Fruit fly (Drosophila melanogaster) whole organism, embryonic: Measurements from ENCODE around the gene Rpn9.
A peak's percentile ranks its signal among the peaks of the same experiment; 100 is the strongest.

ENCODE experiments used
- Asciz ChIP-seq: fragments of 200-800 bp; sonication (Bioruptor generic); optimal IDR thresholded peaks from 2 replicates; lab custom pipeline; 2017; ENCODE audit warnings: missing biosample characterization, mild to moderate bottlenecking, missing genetic modification characterization, missing genetic modification reagents
- B-H2 ChIP-seq: fragments of 200-800 bp; sonication (Bioruptor generic); optimal IDR thresholded peaks from 2 replicates; lab custom pipeline; 2018; ENCODE audit warnings: missing biosample characterization, mild to moderate bottlenecking, missing genetic modification characterization
- Bteb2 ChIP-seq: fragments of 200-800 bp; sonication (Bioruptor generic); optimal IDR thresholded peaks from 2 replicates; lab custom pipeline; 2016; ENCODE audit warnings: missing biosample characterization, missing genetic modification characterization
- CG10366 ChIP-seq: fragments of 200-800 bp; sonication (Bioruptor generic); IDR thresholded peaks from 2 replicates; pipeline ENCODE4 v1.3.6; 2022; ENCODE audit warnings: missing biosample characterization, missing genetic modification characterization
- CG10979 ChIP-seq: fragments of 200-800 bp; sonication (Bioruptor generic); optimal IDR thresholded peaks from 2 replicates; lab custom pipeline; 2018; ENCODE audit warnings: missing biosample characterization, mild to moderate bottlenecking, missing genetic modification characterization, moderate library complexity
- CG12155 ChIP-seq: fragments of 200-800 bp; sonication (Bioruptor generic); optimal IDR thresholded peaks from 3 replicates; lab custom pipeline; 2016; ENCODE audit warnings: missing biosample characterization, missing genetic modification characterization
- CG12236 ChIP-seq: fragments of 200-800 bp; sonication (Bioruptor generic); optimal IDR thresholded peaks from 2 replicates; lab custom pipeline; 2016; ENCODE audit warnings: missing biosample characterization, missing genetic modification characterization
- CG12299 ChIP-seq: fragments of 200-800 bp; sonication (Bioruptor generic); optimal IDR thresholded peaks from 2 replicates; lab custom pipeline; 2018; ENCODE audit warnings: missing biosample characterization, mild to moderate bottlenecking, missing genetic modification characterization
- CG12391 ChIP-seq: fragments of 200-800 bp; sonication (Bioruptor generic); optimal IDR thresholded peaks from 3 replicates; lab custom pipeline; 2018; ENCODE audit warnings: missing biosample characterization, mild to moderate bottlenecking, missing genetic modification characterization, moderate library complexity
- CG12744 ChIP-seq: fragments of 200-800 bp; sonication (Bioruptor generic); optimal IDR thresholded peaks from 2 replicates; lab custom pipeline; 2016; ENCODE audit warnings: missing biosample characterization, missing genetic modification characterization
- CG17359 ChIP-seq: fragments of 200-800 bp; sonication (Bioruptor generic); optimal IDR thresholded peaks from 3 replicates; lab custom pipeline; 2018; ENCODE audit warnings: missing biosample characterization, mild to moderate bottlenecking, missing genetic modification characterization, moderate library complexity
- CG17568 ChIP-seq: fragments of 200-800 bp; sonication (Bioruptor generic); optimal IDR thresholded peaks from 2 replicates; lab custom pipeline; 2018; ENCODE audit warnings: missing biosample characterization, mild to moderate bottlenecking, missing genetic modification characterization, moderate library complexity
- CG2889 ChIP-seq: fragments of 200-800 bp; sonication (Bioruptor generic); IDR thresholded peaks from 3 replicates; pipeline ENCODE4 v1.3.6; 2022; ENCODE audit warnings: missing biosample characterization, missing genetic modification characterization
- CG42726 ChIP-seq: fragments of 200-800 bp; sonication (Bioruptor generic); IDR thresholded peaks from 2 replicates; pipeline ENCODE4 v1.3.6; 2022; ENCODE audit warnings: missing biosample characterization, missing genetic modification characterization; ENCODE audit not compliant: partially characterized antibody
- CG4282 ChIP-seq: fragments of 200-800 bp; sonication (Bioruptor generic); optimal IDR thresholded peaks from 2 replicates; lab custom pipeline; 2016; ENCODE audit warnings: missing biosample characterization, missing genetic modification characterization
- CG7357 ChIP-seq: fragments of 200-800 bp; sonication (Bioruptor generic); IDR thresholded peaks from 3 replicates; pipeline ENCODE4 v1.3.6; 2022; ENCODE audit warnings: missing biosample characterization, missing genetic modification characterization
- CG7786 ChIP-seq: fragments of 200-800 bp; sonication (Bioruptor generic); optimal IDR thresholded peaks from 2 replicates; lab custom pipeline; 2016; ENCODE audit warnings: missing biosample characterization, missing genetic modification characterization
- CG7987 ChIP-seq: fragments of 200-800 bp; sonication (Bioruptor generic); optimal IDR thresholded peaks from 2 replicates; lab custom pipeline; 2018; ENCODE audit warnings: missing biosample characterization, mild to moderate bottlenecking, missing genetic modification characterization, moderate library complexity
- CG8290 ChIP-seq, 3 experiments: fragments of 200-800 bp; sonication (Bioruptor generic); optimal IDR thresholded peaks; 2 replicates each; lab custom pipeline; 2016 to 2019; ENCODE audit warnings: missing biosample characterization in 3 of 3, missing genetic modification characterization in 3 of 3, mild to moderate bottlenecking in 2 of 3, moderate library complexity in 1 of 3
- CHES-1-like ChIP-seq: fragments of 200-800 bp; sonication (Bioruptor generic); optimal IDR thresholded peaks from 2 replicates; lab custom pipeline; 2016; ENCODE audit warnings: missing biosample characterization, missing genetic modification characterization
- Dek ChIP-seq: fragments of 200-800 bp; sonication (Bioruptor generic); optimal IDR thresholded peaks from 3 replicates; lab custom pipeline; 2019; ENCODE audit warnings: missing biosample characterization, mild to moderate bottlenecking, missing genetic modification characterization, moderate library complexity
- Dp ChIP-seq: fragments of 200-800 bp; sonication (Bioruptor generic); optimal IDR thresholded peaks from 2 replicates; lab custom pipeline; 2018; ENCODE audit warnings: missing biosample characterization, mild to moderate bottlenecking, missing genetic modification characterization, moderate library complexity
- Drgx ChIP-seq: fragments of 200-800 bp; sonication (Bioruptor generic); IDR thresholded peaks from 2 replicates; pipeline ENCODE4 v1.3.6; 2022; ENCODE audit warnings: missing biosample characterization, missing genetic modification characterization
- Gug ChIP-seq: fragments of 200-800 bp; sonication (Bioruptor generic); IDR thresholded peaks from 4 replicates; pipeline ENCODE4 v1.3.6; 2022; ENCODE audit warnings: missing biosample characterization, missing genetic modification characterization
- H15 ChIP-seq: fragments of 200-800 bp; sonication (Bioruptor generic); IDR thresholded peaks from 3 replicates; pipeline ENCODE4 v1.3.6; 2022; ENCODE audit warnings: missing biosample characterization, missing genetic modification characterization
- Hey ChIP-seq: fragments of 200-800 bp; sonication (Bioruptor generic); optimal IDR thresholded peaks from 3 replicates; lab custom pipeline; 2018; ENCODE audit warnings: missing biosample characterization, mild to moderate bottlenecking, missing genetic modification characterization
- Hr39 ChIP-seq: fragments of >200 bp; optimal IDR thresholded peaks from 2 replicates; lab custom pipeline; 2017
- Hr51 ChIP-seq, 2 experiments: fragments of 200-800 bp; sonication (Bioruptor generic); optimal IDR thresholded peaks; 2 replicates in 1 of 2; 3 replicates in 1 of 2; lab custom pipeline; 2016 to 2018; ENCODE audit warnings: missing biosample characterization in 2 of 2, missing genetic modification characterization in 2 of 2, mild to moderate bottlenecking in 1 of 2, moderate library complexity in 1 of 2
- NFAT ChIP-seq: fragments of 200-800 bp; sonication (Bioruptor generic); IDR thresholded peaks from 2 replicates; pipeline ENCODE4 v1.3.6; 2022; ENCODE audit warnings: missing biosample characterization, missing genetic modification characterization
- Sry-δ ChIP-seq: fragments of 200-800 bp; sonication (Bioruptor generic); optimal IDR thresholded peaks from 2 replicates; lab custom pipeline; 2016; ENCODE audit warnings: missing biosample characterization, missing genetic modification characterization
- Xbp1 ChIP-seq: fragments of 200-800 bp; sonication (Bioruptor generic); optimal IDR thresholded peaks from 3 replicates; lab custom pipeline; 2016; ENCODE audit warnings: missing biosample characterization, mild to moderate bottlenecking, missing genetic modification characterization
- Xrp1 ChIP-seq: fragments of 200-800 bp; sonication (Bioruptor generic); IDR thresholded peaks from 2 replicates; pipeline ENCODE4 v1.3.6; 2022; ENCODE audit warnings: missing biosample characterization, missing genetic modification characterization
- dmrt99B ChIP-seq: fragments of 200-800 bp; sonication (Bioruptor generic); optimal IDR thresholded peaks from 2 replicates; lab custom pipeline; 2018; ENCODE audit warnings: missing biosample characterization, mild to moderate bottlenecking, missing genetic modification characterization, moderate library complexity
- dpn ChIP-seq, 2 experiments: fragments of 200-800 bp; sonication (Bioruptor generic); optimal IDR thresholded peaks; 3 replicates each; lab custom pipeline; 2016; ENCODE audit warnings: missing biosample characterization in 2 of 2, missing genetic modification characterization in 2 of 2
- exex ChIP-seq: fragments of 200-800 bp; sonication (Bioruptor generic); optimal IDR thresholded peaks from 4 replicates; lab custom pipeline; 2018; ENCODE audit warnings: missing biosample characterization, mild to moderate bottlenecking, missing genetic modification characterization, moderate library complexity
- grn ChIP-seq: fragments of 200-800 bp; sonication (Bioruptor generic); optimal IDR thresholded peaks from 3 replicates; lab custom pipeline; 2017; ENCODE audit warnings: missing biosample characterization, missing genetic modification characterization
- gro ChIP-seq: fragments of 200-800 bp; sonication (Bioruptor generic); optimal IDR thresholded peaks from 2 replicates; lab custom pipeline; 2016; ENCODE audit warnings: missing biosample characterization, missing genetic modification characterization
- jing ChIP-seq: fragments of 200-800 bp; sonication (Bioruptor generic); optimal IDR thresholded peaks from 2 replicates; lab custom pipeline; 2018; ENCODE audit warnings: missing biosample characterization, mild to moderate bottlenecking, missing genetic modification characterization
- klu ChIP-seq: fragments of 200-800 bp; sonication (Bioruptor generic); IDR thresholded peaks from 2 replicates; pipeline ENCODE4 v1.3.6; 2022; ENCODE audit warnings: missing biosample characterization, missing genetic modification characterization
- lov ChIP-seq, 2 experiments: fragments of 200-800 bp in 1 of 2; fragments of >200 bp in 1 of 2; sonication (Bioruptor generic) in 1 of 2; IDR thresholded peaks in 1 of 2; optimal IDR thresholded peaks in 1 of 2; 2 replicates in 1 of 2; 3 replicates in 1 of 2; pipeline versions ENCODE4 v1.3.6 to Lab custom; 2017 to 2022; ENCODE audit warnings: missing biosample characterization in 1 of 2, missing genetic modification characterization in 1 of 2
- nerfin-2 ChIP-seq: fragments of 200-800 bp; sonication (Bioruptor generic); IDR thresholded peaks from 2 replicates; pipeline ENCODE4 v1.3.6; 2022; ENCODE audit warnings: missing biosample characterization, missing genetic modification characterization; ENCODE audit not compliant: partially characterized antibody
- prd ChIP-seq, 3 experiments: fragments of >200 bp in 2 of 3; fragments of 200-800 bp in 1 of 3; sonication (Bioruptor generic) in 1 of 3; optimal IDR thresholded peaks in 2 of 3; IDR thresholded peaks in 1 of 3; 2 replicates in 2 of 3; 3 replicates in 1 of 3; pipeline versions ENCODE4 v1.3.6 to Lab custom; 2017 to 2022; ENCODE audit warnings: missing biosample characterization in 1 of 3, missing genetic modification characterization in 1 of 3
- ranshi ChIP-seq: fragments of 200-800 bp; sonication (Bioruptor generic); IDR thresholded peaks from 2 replicates; pipeline ENCODE4 v1.3.6; 2022; ENCODE audit warnings: missing biosample characterization, missing genetic modification characterization
- schlank ChIP-seq: fragments of 200-800 bp; sonication (Bioruptor generic); optimal IDR thresholded peaks from 2 replicates; lab custom pipeline; 2018; ENCODE audit warnings: missing biosample characterization, mild to moderate bottlenecking, missing genetic modification characterization
- ttk ChIP-seq: fragments of 200-800 bp; sonication (Bioruptor generic); IDR thresholded peaks from 2 replicates; pipeline ENCODE4 v2.1.2; 2022; ENCODE audit warnings: missing biosample characterization, missing genetic modification characterization
- tup ChIP-seq: fragments of 200-800 bp; sonication (Bioruptor generic); optimal IDR thresholded peaks from 2 replicates; lab custom pipeline; 2016; ENCODE audit warnings: missing biosample characterization, mild to moderate bottlenecking, missing genetic modification characterization, moderate library complexity
- unc-4 ChIP-seq: fragments of 200-800 bp; sonication (Bioruptor generic); IDR thresholded peaks from 2 replicates; pipeline ENCODE4 v1.3.6; 2022; ENCODE audit warnings: missing biosample characterization, missing genetic modification characterization; ENCODE audit not compliant: partially characterized antibody
- vfl ChIP-seq: fragments of 200-800 bp; sonication (Bioruptor generic); optimal IDR thresholded peaks from 2 replicates; lab custom pipeline; 2016; ENCODE audit warnings: missing biosample characterization, missing genetic modification characterization
- zen ChIP-seq: fragments of 200-800 bp; sonication (Bioruptor generic); optimal IDR thresholded peaks from 3 replicates; lab custom pipeline; 2018; ENCODE audit warnings: missing biosample characterization, mild to moderate bottlenecking, missing genetic modification characterization, moderate library complexity

The Rpn9 gene

DNA sequence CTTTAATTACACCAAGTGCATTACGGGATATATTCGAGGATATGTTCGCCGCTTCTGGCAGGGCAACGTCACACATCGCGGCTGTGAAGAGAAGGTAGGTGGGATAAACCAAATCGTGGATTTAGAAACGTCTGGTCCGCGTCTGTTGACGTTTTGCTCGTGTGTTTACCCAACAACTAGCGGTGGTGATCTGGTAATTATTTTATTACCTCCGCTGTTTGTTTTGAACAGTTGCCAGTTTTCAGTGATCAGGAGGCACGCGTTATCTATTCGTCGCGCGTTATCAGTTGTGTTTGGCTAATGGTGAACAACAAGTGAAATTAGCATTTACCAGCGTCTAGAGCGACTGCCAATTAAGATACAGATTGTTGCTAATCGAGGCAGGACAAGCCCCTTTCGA, 4.2 kb downstream of the Rpn9 start (continued):
- TF ChIP-seq CG8290 (GFP tag; optimal IDR thresholded peaks at IDR 0.05; lab: Kevin White, UChicago) (no peak), CG8290 (tag; optimal IDR thresholded peaks at IDR 0.05; lab: Kevin White, UChicago) (peak in 1 of 2 experiments; percentile 78), Gug (GFP tag; lab: Robert Waterston, UW) (no peak), vfl (GFP tag; lab: Kevin White, UChicago) (peak; percentile 3), Dp (GFP tag; lab: Kevin White, UChicago) (no peak), Bteb2 (GFP tag; lab: Kevin White, UChicago) (no peak), CG2889 (GFP tag; lab: Robert Waterston, UW) (no peak), gro (GFP tag; lab: Kevin White, UChicago) (peak; percentile 47), CG12299 (tag; lab: Kevin White, UChicago) (peak; percentile 15), Sry-δ (GFP tag; lab: Kevin White, UChicago) (no peak), H15 (GFP tag; lab: Robert Waterston, UW) (no peak), CG7987 (GFP tag; lab: Kevin White, UChicago) (peak; percentile 65), CG12744 (GFP tag; lab: Kevin White, UChicago) (no peak), unc-4 (GFP tag; lab: Robert Waterston, UW) (no peak), CG17568 (GFP tag; lab: Kevin White, UChicago) (peak; percentile 59), CG17359 (tag; lab: Kevin White, UChicago) (peak; percentile 8), dpn (GFP tag; optimal IDR thresholded peaks at IDR 0.05; lab: Kevin White, UChicago) (peak in 1 of 2 experiments; percentile 26), ranshi (GFP tag; lab: Robert Waterston, UW) (0 out of 2 replicates have a peak, but pooled peaks have one; percentile 32), ttk (GFP tag; lab: Robert Waterston, UW) (no peak), Asciz (GFP tag; lab: Kevin White, UChicago) (peak; percentile 45), CG42726 (GFP tag; lab: Robert Waterston, UW) (no peak), Dek (peak; percentile 19), tup (GFP tag; lab: Kevin White, UChicago) (peak; percentile 40), jing (GFP tag; lab: Kevin White, UChicago) (no peak), CG12391 (tag; lab: Kevin White, UChicago) (no peak), prd (optimal IDR thresholded peaks at IDR 0.05; lab: Kevin White, UChicago) (no peak), prd (GFP tag; IDR thresholded peaks at IDR 0.05; lab: Robert Waterston, UW) (no peak), CG10979 (no peak), grn (GFP tag; lab: Kevin White, UChicago) (peak; percentile 43), lov (optimal IDR thresholded peaks at IDR 0.05; lab: Kevin White, UChicago) (no peak), lov (GFP tag; IDR thresholded peaks at IDR 0.05; lab: Robert Waterston, UW) (no peak), schlank (tag; lab: Kevin White, UChicago) (peak; percentile 75), dmrt99B (tag; lab: Kevin White, UChicago) (no peak), exex (tag; lab: Kevin White, UChicago) (peak; percentile 56), NFAT (GFP tag; lab: Robert Waterston, UW) (no peak), B-H2 (peak; percentile 81), CG12236 (GFP tag; lab: Kevin White, UChicago) (no peak), CG4282 (GFP tag; lab: Kevin White, UChicago) (no peak), CG7357 (GFP tag; lab: Robert Waterston, UW) (no peak), klu (GFP tag; lab: Robert Waterston, UW) (no peak), CHES-1-like (peak; percentile 18), Xbp1 (GFP tag; lab: Kevin White, UChicago) (no peak), zen (tag; lab: Kevin White, UChicago) (peak; percentile 57), Drgx (GFP tag; lab: Robert Waterston, UW) (no peak), Hr51 (GFP tag; optimal IDR thresholded peaks at IDR 0.05; lab: Kevin White, UChicago) (peak in 1 of 2 experiments; percentile 12), Hey (tag; lab: Kevin White, UChicago) (peak; percentile 57), Hr39 (lab: Kevin White, UChicago) (no peak), nerfin-2 (no peak), CG7786 (peak; percentile 34), CG12155 (GFP tag; lab: Kevin White, UChicago) (no peak), CG10366 (GFP tag; lab: Robert Waterston, UW) (no peak), Xrp1 (GFP tag; lab: Robert Waterston, UW) (peak; percentile 53; the same call in 1 of the 2 replicates)
